In genomic region chrV:20492385-20492784, ce11 we compare ENCODE assay signal across 2 worm cellular contexts.
TF ChIP-seq lines count a peak whose summit lies in the region.

Gene srbc-79, minus strand, starts transcription at chrV:20492485.

TF ChIP-seq in whole organism, L1 larva, 84 proteins besides CTCF, POLR2A, EP300 and RAD21:
- TF ChIP-seq nhr-85 (tag; lab: Kevin White, UChicago) = peak; percentile 19
- no peak for TF ChIP-seq dsc-1 (tag; optimal IDR thresholded peaks at IDR 0.05; lab: Kevin White, UChicago)

TF ChIP-seq in whole organism, L4 larva, 104 proteins besides CTCF, POLR2A, EP300 and RAD21:
- TF ChIP-seq aha-1 (tag; lab: Kevin White, UChicago) (peak; percentile 16), nhr-41 (GFP tag; IDR thresholded peaks at IDR 0.05; lab: Robert Waterston, UW) (no peak)

Comparison
In these comparisons a context has a peak if more than half of its experiments do, and no peak if none do; other contexts are left out.
1. Of the 29 proteins assayed by ChIP-seq in both whole organism, L4 larva and whole organism, L1 larva: peak only in whole organism, L4 larva: aha-1; only in whole organism, L1 larva: none; in both: none; in neither: 28.